Fruit fly (Drosophila melanogaster) whole organism, wandering third instar larva: ENCODE data around the gene sqd.

Source experiments
- Abd-B ChIP-seq: fragments of >200 bp; optimal IDR thresholded peaks from 2 replicates; lab custom pipeline; 2017; ENCODE audit warnings: missing biosample characterization, missing genetic modification characterization
- CG9705 ChIP-seq: fragments of 200-800 bp; sonication (Bioruptor generic); optimal IDR thresholded peaks from 2 replicates; lab custom pipeline; 2018; ENCODE audit warnings: missing biosample characterization, mild to moderate bottlenecking, missing genetic modification characterization
- Dif ChIP-seq: fragments of 200-275, 200-300 bp; sonication (Bioruptor generic); optimal IDR thresholded peaks from 2 replicates; lab custom pipeline; 2018; ENCODE audit warnings: missing biosample characterization, missing genetic modification characterization; ENCODE audit not compliant: partially characterized antibody
- HLH106 ChIP-seq: fragments of 200-800 bp; optimal IDR thresholded peaks from 3 replicates; lab custom pipeline; 2019; ENCODE audit warnings: missing biosample characterization, mild to moderate bottlenecking, missing genetic modification characterization, moderate library complexity
- Myc ChIP-seq: fragments of >200 bp; optimal IDR thresholded peaks from 2 replicates; lab custom pipeline; 2017
- ey ChIP-seq: fragments of 200-800 bp; sonication (Bioruptor generic); optimal IDR thresholded peaks from 2 replicates; lab custom pipeline; 2016; ENCODE audit warnings: missing biosample characterization, missing genetic modification characterization
- fru ChIP-seq: fragments of 200-800 bp; sonication (Bioruptor generic); optimal IDR thresholded peaks from 3 replicates; lab custom pipeline; 2016; ENCODE audit warnings: missing biosample characterization, mild to moderate bottlenecking, missing genetic modification characterization
- lola ChIP-seq: fragments of >200 bp; optimal IDR thresholded peaks from 2 replicates; lab custom pipeline; 2017; ENCODE audit warnings: missing biosample characterization, missing genetic modification characterization
- pan ChIP-seq: fragments of >200 bp; optimal IDR thresholded peaks from 2 replicates; lab custom pipeline; 2017
- psq ChIP-seq: fragments of 200-800 bp; sonication (Bioruptor generic); optimal IDR thresholded peaks from 3 replicates; lab custom pipeline; 2017; ENCODE audit warnings: missing biosample characterization, mild to moderate bottlenecking, missing genetic modification characterization, moderate library complexity
- rgr ChIP-seq: fragments of 200-800 bp; sonication (Bioruptor generic); optimal IDR thresholded peaks from 3 replicates; lab custom pipeline; 2016; ENCODE audit warnings: missing biosample characterization, mild to moderate bottlenecking, missing genetic modification characterization
- tai ChIP-seq: sonication (Bioruptor generic); optimal IDR thresholded peaks from 2 replicates; lab custom pipeline; 2016; ENCODE audit warnings: missing biosample characterization, missing genetic modification characterization
- usp ChIP-seq: fragments of >200 bp; optimal IDR thresholded peaks from 2 replicates; lab custom pipeline; 2017; ENCODE audit warnings: missing biosample characterization, missing genetic modification characterization

DNA sequence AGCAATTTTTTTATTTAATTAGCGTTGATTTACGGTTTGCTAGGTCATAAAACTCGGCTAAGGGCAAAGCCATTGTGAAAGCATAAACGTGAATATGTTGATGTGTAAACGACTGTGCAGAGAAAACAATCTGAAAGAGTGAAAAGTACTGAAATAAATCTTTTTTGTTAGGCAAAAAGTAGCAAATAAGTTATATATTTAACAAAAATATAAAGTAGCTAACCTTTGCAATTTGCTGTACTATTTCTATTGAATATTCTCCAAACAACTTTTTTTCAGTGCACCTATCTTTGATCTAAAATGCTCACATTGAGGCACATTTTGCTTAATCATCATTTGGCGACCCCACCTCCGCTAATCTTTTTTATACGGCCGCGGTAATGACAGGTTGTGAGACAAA, 49.7 kb downstream of the sqd start:
- TF ChIP-seq HLH106 (tag; lab: Kevin White, UChicago), result no peak
- no peak for TF ChIP-seq tai (GFP tag; lab: Kevin White, UChicago)
- no peak for TF ChIP-seq Abd-B (GFP tag; lab: Kevin White, UChicago)
- no peak for TF ChIP-seq Myc
- TF ChIP-seq pan (lab: Kevin White, UChicago), result no peak
- no peak for TF ChIP-seq lola (GFP tag; lab: Kevin White, UChicago)
- TF ChIP-seq rgr, result no peak
- no peak for TF ChIP-seq Dif (GFP tag; lab: Kevin White, UChicago)
- TF ChIP-seq usp (GFP tag; lab: Kevin White, UChicago), result no peak
- no peak for TF ChIP-seq fru (GFP tag; lab: Kevin White, UChicago)
- no peak for TF ChIP-seq CG9705 (GFP tag; lab: Kevin White, UChicago)
- no peak for TF ChIP-seq ey (GFP tag; lab: Kevin White, UChicago)
- TF ChIP-seq psq (GFP tag; lab: Kevin White, UChicago), result no peak
